Fruit fly (Drosophila melanogaster): Measurements from ENCODE around the gene P5cr.

DNA sequence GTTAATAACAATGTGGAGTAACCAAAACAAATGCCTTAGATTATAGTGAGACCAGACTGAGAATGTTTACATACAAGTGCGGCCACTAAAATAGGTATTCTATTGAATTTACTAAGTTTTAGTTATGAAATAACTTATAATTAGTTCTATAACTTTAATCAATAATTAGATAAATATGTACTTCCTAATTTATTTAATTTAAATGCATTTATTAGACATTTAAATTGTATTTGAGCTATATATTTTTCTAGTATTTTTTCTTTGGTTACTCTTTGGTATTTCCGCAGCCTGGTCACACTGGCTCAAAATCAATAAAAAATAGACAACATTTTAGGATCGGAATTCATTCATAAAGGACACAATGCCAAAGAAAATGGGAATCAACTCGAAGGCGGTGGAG, 2.5 kb downstream of the P5cr start, which contains the start of the genes Prp18 and CG6013:
- TF ChIP-seq E2f1 (GFP tag; IDR thresholded peaks at IDR 0.05) (peak; percentile 50), nerfin-1 (tag; optimal IDR thresholded peaks at IDR 0.05) (peak; percentile 66), TFAM (GFP tag; optimal IDR thresholded peaks at IDR 0.05) (no peak), Abd-B (GFP tag; optimal IDR thresholded peaks at IDR 0.05) (peak; percentile 80), dati (GFP tag; IDR thresholded peaks at IDR 0.05) (no peak), vvl (GFP tag; IDR thresholded peaks at IDR 0.05) (peak; percentile 32; the same call in 1 of the 2 replicates), Spps (tag; optimal IDR thresholded peaks at IDR 0.05) (peak; percentile 22), Hmr (GFP tag; optimal IDR thresholded peaks at IDR 0.05) (peak; percentile 44), h (optimal IDR thresholded peaks at IDR 0.05) (no peak)
